Fruit fly (Drosophila melanogaster) whole organism, prepupa: Measurements from ENCODE around the gene Nuak.

Source experiments
- Blimp-1 ChIP-seq: fragments of 200-800 bp; sonication (Bioruptor generic); optimal IDR thresholded peaks from 3 replicates; lab custom pipeline; 2017; ENCODE audit warnings: missing biosample characterization, missing genetic modification characterization, mild to moderate bottlenecking, moderate library complexity, missing genetic modification reagents
- CG10631 ChIP-seq: fragments of 200-800 bp; sonication (Bioruptor generic); optimal IDR thresholded peaks from 2 replicates; lab custom pipeline; 2016; ENCODE audit warnings: missing biosample characterization, missing genetic modification characterization
- CG10669 ChIP-seq: fragments of 200-800 bp; sonication (Bioruptor generic); optimal IDR thresholded peaks from 3 replicates; lab custom pipeline; 2018; ENCODE audit warnings: missing biosample characterization, mild to moderate bottlenecking, missing genetic modification characterization, moderate library complexity
- CG15336 ChIP-seq: fragments of 200-800 bp; sonication (Bioruptor generic); IDR thresholded peaks from 2 replicates; pipeline ENCODE4 v1.3.6; 2022; ENCODE audit warnings: missing biosample characterization, missing genetic modification characterization
- CG1621 ChIP-seq: fragments of 200-800 bp; sonication (Bioruptor generic); optimal IDR thresholded peaks from 3 replicates; lab custom pipeline; 2018; ENCODE audit warnings: missing biosample characterization, mild to moderate bottlenecking, missing genetic modification characterization
- CG16779 ChIP-seq: fragments of 200-800 bp; sonication (Bioruptor generic); optimal IDR thresholded peaks from 3 replicates; lab custom pipeline; 2017; ENCODE audit warnings: missing biosample characterization, mild to moderate bottlenecking, missing genetic modification characterization
- CG3032 ChIP-seq: fragments of 200-800 bp; optimal IDR thresholded peaks from 2 replicates; lab custom pipeline; 2019; ENCODE audit warnings: missing biosample characterization, mild to moderate bottlenecking, missing genetic modification characterization, moderate library complexity
- CG31627 ChIP-seq: fragments of 200-800 bp; sonication (Bioruptor generic); optimal IDR thresholded peaks from 3 replicates; lab custom pipeline; 2016; ENCODE audit warnings: missing biosample characterization, missing genetic modification characterization
- CG34406 ChIP-seq: fragments of 200-800 bp; sonication (Bioruptor generic); optimal IDR thresholded peaks from 3 replicates; lab custom pipeline; 2016; ENCODE audit warnings: missing biosample characterization, missing genetic modification characterization
- CG6808 ChIP-seq: fragments of 200-800 bp; sonication (Bioruptor generic); optimal IDR thresholded peaks from 3 replicates; lab custom pipeline; 2017; ENCODE audit warnings: missing biosample characterization, missing genetic modification characterization, mild to moderate bottlenecking, moderate library complexity, missing genetic modification reagents
- CG6854 ChIP-seq: fragments of 200-800 bp; sonication (Bioruptor generic); optimal IDR thresholded peaks from 2 replicates; lab custom pipeline; 2017; ENCODE audit warnings: missing biosample characterization, mild to moderate bottlenecking, missing genetic modification characterization
- CG7368 ChIP-seq: fragments of 200-800 bp; sonication (Bioruptor generic); optimal IDR thresholded peaks from 3 replicates; lab custom pipeline; 2016; ENCODE audit warnings: missing biosample characterization, missing genetic modification characterization
- CG8319 ChIP-seq: fragments of 200-800 bp; sonication (Bioruptor generic); optimal IDR thresholded peaks from 3 replicates; lab custom pipeline; 2016; ENCODE audit warnings: missing biosample characterization, missing genetic modification characterization
- CG8632 ChIP-seq: fragments of 200-800 bp; sonication (Bioruptor generic); optimal IDR thresholded peaks from 3 replicates; lab custom pipeline; 2016; ENCODE audit warnings: missing biosample characterization, missing genetic modification characterization
- CG9139 ChIP-seq: fragments of 200-800 bp; sonication (Bioruptor generic); optimal IDR thresholded peaks from 3 replicates; lab custom pipeline; 2017; ENCODE audit warnings: missing biosample characterization, mild to moderate bottlenecking, missing genetic modification characterization
- Eip75B ChIP-seq: fragments of 200-800 bp; sonication (Bioruptor generic); optimal IDR thresholded peaks from 3 replicates; lab custom pipeline; 2016; ENCODE audit warnings: missing biosample characterization, missing genetic modification characterization
- Eip78C ChIP-seq: fragments of 200-800 bp; sonication (Bioruptor generic); peaks from one replicate; lab custom pipeline; 2016; ENCODE audit warnings: missing biosample characterization, missing genetic modification characterization
- Ets21C ChIP-seq: fragments of 200-800 bp; sonication (Bioruptor generic); optimal IDR thresholded peaks from 3 replicates; lab custom pipeline; 2016; ENCODE audit warnings: missing biosample characterization, missing genetic modification characterization
- Ets96B ChIP-seq: fragments of 200-800 bp; optimal IDR thresholded peaks from 2 replicates; lab custom pipeline; 2019; ENCODE audit warnings: missing biosample characterization, mild to moderate bottlenecking, missing genetic modification characterization, moderate library complexity
- Gug ChIP-seq: fragments of 200-800 bp; sonication (Bioruptor generic); IDR thresholded peaks from 2 replicates; pipeline ENCODE4 v1.3.6; 2022; ENCODE audit warnings: missing biosample characterization, missing genetic modification characterization
- Hr38 ChIP-seq: sonication (Bioruptor generic); optimal IDR thresholded peaks from 2 replicates; lab custom pipeline; 2016; ENCODE audit warnings: missing biosample characterization, missing genetic modification characterization
- Hr39 ChIP-seq: fragments of 200-800 bp; sonication (Bioruptor generic); optimal IDR thresholded peaks from 2 replicates; lab custom pipeline; 2016; ENCODE audit warnings: missing biosample characterization, missing genetic modification characterization
- Lpt ChIP-seq: fragments of 200-800 bp; sonication (Bioruptor generic); optimal IDR thresholded peaks from 3 replicates; lab custom pipeline; 2016; ENCODE audit warnings: missing biosample characterization, missing genetic modification characterization
- Met ChIP-seq: fragments of 200-800 bp; sonication (Bioruptor generic); optimal IDR thresholded peaks from 3 replicates; lab custom pipeline; 2016; ENCODE audit warnings: missing biosample characterization, missing genetic modification characterization
- OdsH ChIP-seq: fragments of 200-800 bp; sonication (Bioruptor generic); optimal IDR thresholded peaks from 3 replicates; lab custom pipeline; 2016; ENCODE audit warnings: missing biosample characterization, missing genetic modification characterization
- Smox ChIP-seq: fragments of 200-800 bp; sonication (Bioruptor generic); optimal IDR thresholded peaks from 3 replicates; lab custom pipeline; 2016; ENCODE audit warnings: missing biosample characterization, missing genetic modification characterization
- Sox102F ChIP-seq: fragments of 200-800 bp; sonication (Bioruptor generic); optimal IDR thresholded peaks from 2 replicates; lab custom pipeline; 2016; ENCODE audit warnings: missing biosample characterization, mild to moderate bottlenecking, missing genetic modification characterization
- Sox15 ChIP-seq: fragments of 200-800 bp; sonication (Bioruptor generic); optimal IDR thresholded peaks from 3 replicates; lab custom pipeline; 2016; ENCODE audit warnings: missing biosample characterization, missing genetic modification characterization
- acj6 ChIP-seq: fragments of 200-800 bp; sonication (Bioruptor generic); optimal IDR thresholded peaks from 3 replicates; lab custom pipeline; 2016; ENCODE audit warnings: missing biosample characterization, missing genetic modification characterization
- cyc ChIP-seq: fragments of 200-800 bp; sonication (Bioruptor generic); optimal IDR thresholded peaks from 3 replicates; lab custom pipeline; 2016; ENCODE audit warnings: missing biosample characterization, missing genetic modification characterization
- dac ChIP-seq: fragments of 200-800 bp; sonication (Bioruptor generic); optimal IDR thresholded peaks from 2 replicates; lab custom pipeline; 2017; ENCODE audit warnings: missing biosample characterization, mild to moderate bottlenecking, missing genetic modification characterization
- dsx ChIP-seq: fragments of 200-800 bp; optimal IDR thresholded peaks from 3 replicates; lab custom pipeline; 2019; ENCODE audit warnings: missing biosample characterization, mild to moderate bottlenecking, missing genetic modification characterization, moderate library complexity; ENCODE audit not compliant: poor library complexity, severe bottlenecking
- esn ChIP-seq: fragments of 200-800 bp; sonication (Bioruptor generic); optimal IDR thresholded peaks from 2 replicates; lab custom pipeline; 2016; ENCODE audit warnings: missing biosample characterization, mild to moderate bottlenecking, missing genetic modification characterization, moderate library complexity
- fd59A ChIP-seq: fragments of 200-800 bp; sonication (Bioruptor generic); optimal IDR thresholded peaks from 2 replicates; lab custom pipeline; 2017; ENCODE audit warnings: missing biosample characterization, mild to moderate bottlenecking, missing genetic modification characterization, missing genetic modification reagents
- fkh ChIP-seq: fragments of 200-800 bp; sonication (Bioruptor generic); optimal IDR thresholded peaks from 3 replicates; lab custom pipeline; 2017; ENCODE audit warnings: missing biosample characterization, mild to moderate bottlenecking, missing genetic modification characterization, moderate library complexity
- lz ChIP-seq: fragments of 200-800 bp; sonication (Bioruptor generic); optimal IDR thresholded peaks from 3 replicates; lab custom pipeline; 2016; ENCODE audit warnings: missing biosample characterization, missing genetic modification characterization
- pdm3 ChIP-seq: fragments of 200-800 bp; sonication (Bioruptor generic); optimal IDR thresholded peaks from 3 replicates; lab custom pipeline; 2016; ENCODE audit warnings: missing biosample characterization, missing genetic modification characterization
- spab ChIP-seq: fragments of 200-800 bp; sonication (Bioruptor generic); optimal IDR thresholded peaks from 2 replicates; lab custom pipeline; 2017; ENCODE audit warnings: missing biosample characterization, mild to moderate bottlenecking, missing genetic modification characterization, missing genetic modification reagents
- ss ChIP-seq, 2 experiments: fragments of 200-800 bp; sonication (Bioruptor generic); optimal IDR thresholded peaks; 2 replicates in 1 of 2; 3 replicates in 1 of 2; lab custom pipeline; 2017 to 2018; ENCODE audit warnings: mild to moderate bottlenecking in 2 of 2, missing biosample characterization in 2 of 2, missing genetic modification characterization in 2 of 2, moderate library complexity in 1 of 2
- svp ChIP-seq: fragments of 200-800 bp; sonication (Bioruptor generic); peaks from one replicate; lab custom pipeline; 2016; ENCODE audit warnings: missing biosample characterization, missing genetic modification characterization
- topi ChIP-seq: fragments of 200-800 bp; sonication (Bioruptor generic); optimal IDR thresholded peaks from 3 replicates; lab custom pipeline; 2016; ENCODE audit warnings: missing biosample characterization, missing genetic modification characterization
- vri ChIP-seq: fragments of 200-800 bp; sonication (Bioruptor generic); optimal IDR thresholded peaks from 3 replicates; lab custom pipeline; 2016; ENCODE audit warnings: missing biosample characterization, mild to moderate bottlenecking, missing genetic modification characterization

Gene Nuak

dm6 chr3R:10353932-10354703 lies 90.0 kb downstream of the Nuak start (continued):
- no peak for TF ChIP-seq Blimp-1 (GFP tag; lab: Kevin White, UChicago)
- TF ChIP-seq fkh = no peak
- TF ChIP-seq Met = peak; percentile 29
- no peak for TF ChIP-seq vri
- TF ChIP-seq lz (GFP tag; lab: Kevin White, UChicago) = peak; percentile 3
- no peak for TF ChIP-seq CG8319
- TF ChIP-seq CG10669 (GFP tag; lab: Kevin White, UChicago) = peak; percentile 36
- peak; percentile 43 for TF ChIP-seq esn (GFP tag; lab: Kevin White, UChicago)

- TF ChIP-seq CG6854 (GFP tag; lab: Kevin White, UChicago) (no peak), svp (GFP tag; lab: Kevin White, UChicago) (peak; percentile 46), spab (GFP tag; lab: Kevin White, UChicago) (no peak)
These were observed 91.9 kb downstream of the Nuak start for dm6 chr3R:10355840-10356562.

- peak; percentile 81 for TF ChIP-seq CG8319
- TF ChIP-seq CG9139 (GFP tag; lab: Kevin White, UChicago) = peak; percentile 81
- TF ChIP-seq CG6854 (GFP tag; lab: Kevin White, UChicago) = peak; percentile 90
- TF ChIP-seq Smox (GFP tag; lab: Kevin White, UChicago) = peak; percentile 95
- TF ChIP-seq CG7368 = peak; percentile 93
- peak; percentile 86 for TF ChIP-seq Ets21C (GFP tag; lab: Kevin White, UChicago)
- peak; percentile 87 for TF ChIP-seq CG16779
- TF ChIP-seq Sox15 = peak; percentile 73
- peak; percentile 94 for TF ChIP-seq lz (GFP tag; lab: Kevin White, UChicago)
- peak; percentile 51 for TF ChIP-seq Hr38 (GFP tag; lab: Kevin White, UChicago)
- peak; percentile 96 for TF ChIP-seq Eip75B (GFP tag; lab: Kevin White, UChicago)
- TF ChIP-seq CG15336 = no peak
- TF ChIP-seq Eip78C (GFP tag; lab: Kevin White, UChicago) = peak; percentile 98
- peak; percentile 92 for TF ChIP-seq vri
- TF ChIP-seq svp (GFP tag; lab: Kevin White, UChicago) = peak; percentile 98
- TF ChIP-seq CG3032 (tag; lab: Kevin White, UChicago) = peak; percentile 89
- TF ChIP-seq dac (GFP tag; lab: Kevin White, UChicago) = peak; percentile 41
- peak; percentile 89 for TF ChIP-seq Ets96B (tag; lab: Kevin White, UChicago)
- peak; percentile 94 for TF ChIP-seq topi
- TF ChIP-seq Sox102F (GFP tag; lab: Kevin White, UChicago) = peak; percentile 93
- peak; percentile 81 for TF ChIP-seq CG1621 (tag; lab: Kevin White, UChicago)
- TF ChIP-seq CG8632 = peak; percentile 90
- no peak for TF ChIP-seq Gug (GFP tag; lab: Robert Waterston, UW)
- peak; percentile 92 for TF ChIP-seq cyc (GFP tag; lab: Kevin White, UChicago)
- peak; percentile 92 for TF ChIP-seq CG31627 (GFP tag; lab: Kevin White, UChicago)
- peak; percentile 93 for TF ChIP-seq Hr39 (GFP tag; lab: Kevin White, UChicago)
- TF ChIP-seq dsx (GFP tag; lab: Kevin White, UChicago) = peak; percentile 95
- TF ChIP-seq CG10631 = peak; percentile 93
- TF ChIP-seq ss (GFP tag; optimal IDR thresholded peaks at IDR 0.05; lab: Kevin White, UChicago) = peak; percentile 87 to 95
- peak; percentile 87 for TF ChIP-seq OdsH (GFP tag; lab: Kevin White, UChicago)
- TF ChIP-seq CG10669 (GFP tag; lab: Kevin White, UChicago) = peak; percentile 92
- peak; percentile 92 for TF ChIP-seq acj6 (GFP tag; lab: Kevin White, UChicago)
- TF ChIP-seq Lpt (GFP tag; lab: Kevin White, UChicago) = peak; percentile 87
- peak; percentile 86 for TF ChIP-seq fd59A
- TF ChIP-seq CG34406 (GFP tag; lab: Kevin White, UChicago) = peak; percentile 92
- TF ChIP-seq pdm3 = peak; percentile 92
- TF ChIP-seq CG6808 (GFP tag; lab: Kevin White, UChicago) = peak; percentile 92
These were observed 92.7 kb downstream of the Nuak start for dm6 chr3R:10356563-10357363.
